Worm (Caenorhabditis elegans): Measurements from ENCODE around the gene CD4.11.

Gene CD4.11

ce11 chrV:5587955-5588354 lies 3.0 kb downstream of the CD4.11 start (continued):
- TF ChIP-seq lin-26 (GFP tag; IDR thresholded peaks at IDR 0.05) (peak; percentile 76; the same call in 1 of the 2 replicates), him-1 (tag; optimal IDR thresholded peaks at IDR 0.05) (no peak), zfh-2 (GFP tag; conservative IDR thresholded peaks at IDR 0.05) (no peak), Y56A3A.18 (GFP tag; IDR thresholded peaks at IDR 0.05) (peak; percentile 58; the same call in 1 of the 2 replicates), egl-18 (GFP tag; IDR thresholded peaks at IDR 0.05) (no peak), ceh-91 (GFP tag; IDR thresholded peaks at IDR 0.05) (no peak), hmg-1.2 (GFP tag; IDR thresholded peaks at IDR 0.05) (peak; percentile 39), F55B11.4 (tag; optimal IDR thresholded peaks at IDR 0.05; ENCODE audit: borderline replicate concordance, insufficient read depth) (no peak), egl-44 (GFP tag; IDR thresholded peaks at IDR 0.05) (peak; percentile 72; the same call in 1 of the 2 replicates), madf-3 (GFP tag; IDR thresholded peaks at IDR 0.05) (0 out of 2 replicates have a peak, but pooled peaks have one; percentile 43), B0336.3 (GFP tag; IDR thresholded peaks at IDR 0.05) (no peak), xnd-1 (tag; optimal IDR thresholded peaks at IDR 0.05) (no peak), ceh-40 (GFP tag; IDR thresholded peaks at IDR 0.05) (no peak), nfya-1 (tag; optimal IDR thresholded peaks at IDR 0.05; ENCODE audit: borderline replicate concordance, insufficient read depth) (no peak), Y53F4B.3 (GFP tag; IDR thresholded peaks at IDR 0.05) (no peak), cebp-2 (GFP tag; IDR thresholded peaks at IDR 0.05) (no peak), D2030.7 (GFP tag; IDR thresholded peaks at IDR 0.05) (peak; percentile 58), hlh-12 (tag; optimal IDR thresholded peaks at IDR 0.05) (no peak)

ce11 chrV:5591887-5592286 lies 7.0 kb downstream of the CD4.11 start:
- TF ChIP-seq K12H6.12 (tag; optimal IDR thresholded peaks at IDR 0.05) (no peak), cebp-1 (GFP tag; IDR thresholded peaks at IDR 0.05) (no peak), cebp-1 (tag; optimal IDR thresholded peaks at IDR 0.05) (no peak), lsy-27 (tag; optimal IDR thresholded peaks at IDR 0.05; ENCODE audit: borderline replicate concordance, insufficient read depth) (no peak), ZK185.1 (tag; optimal IDR thresholded peaks at IDR 0.05; ENCODE audit: poor library complexity, severe bottlenecking) (no peak), lin-54 (GFP tag; optimal IDR thresholded peaks at IDR 0.05) (peak; percentile 56), attf-5 (GFP tag; optimal IDR thresholded peaks at IDR 0.05) (peak; percentile 46), ceh-58 (GFP tag; IDR thresholded peaks at IDR 0.05) (no peak), die-1 (tag; optimal IDR thresholded peaks at IDR 0.05) (peak; percentile 70), C06A6.2 (GFP tag; conservative IDR thresholded peaks at IDR 0.05) (no peak), efl-1 (GFP tag; optimal IDR thresholded peaks at IDR 0.05) (no peak), mes-4 (tag; optimal IDR thresholded peaks at IDR 0.05) (peak; percentile 41), unc-62 (GFP tag; optimal IDR thresholded peaks at IDR 0.05) (no peak), ccch-3 (GFP tag; optimal IDR thresholded peaks at IDR 0.05) (no peak), rpc-1 (optimal IDR thresholded peaks at IDR 0.05) (peak; percentile 73), rpc-1 (tag; optimal IDR thresholded peaks at IDR 0.05) (peak; percentile 93), ztf-18 (tag; optimal IDR thresholded peaks at IDR 0.05) (peak; percentile 59), nfyb-1 (GFP tag; IDR thresholded peaks at IDR 0.05) (peak; percentile 48; the same call in 1 of the 2 replicates), bed-2 (GFP tag; IDR thresholded peaks at IDR 0.05) (no peak), nhr-120 (GFP tag; IDR thresholded peaks at IDR 0.05) (0 out of 2 replicates have a peak, but pooled peaks have one; percentile 54), chd-7 (tag; optimal IDR thresholded peaks at IDR 0.05) (peak; percentile 61), unc-130 (GFP tag; optimal IDR thresholded peaks at IDR 0.05) (peak; percentile 13), hlh-12 (tag; optimal IDR thresholded peaks at IDR 0.05) (no peak), F39B2.1 (GFP tag; IDR thresholded peaks at IDR 0.05) (peak; percentile 80), F37B4.10 (GFP tag; IDR thresholded peaks at IDR 0.05) (no peak), hmg-20 (GFP tag; IDR thresholded peaks at IDR 0.05) (no peak), rec-8 (tag; optimal IDR thresholded peaks at IDR 0.05) (peak in 1 of 2 experiments; percentile 48), F10E7.11 (tag; optimal IDR thresholded peaks at IDR 0.05) (peak; percentile 89), egl-18 (GFP tag; IDR thresholded peaks at IDR 0.05) (no peak), snpc-1.3 (tag; optimal IDR thresholded peaks at IDR 0.05; ENCODE audit: insufficient read depth) (peak; percentile 81), hmg-1.2 (GFP tag; IDR thresholded peaks at IDR 0.05) (peak; percentile 21; the same call in 1 of the 2 replicates), B0035.1 (tag; optimal IDR thresholded peaks at IDR 0.05) (no peak), him-1 (tag; optimal IDR thresholded peaks at IDR 0.05) (peak; percentile 52), ekl-4 (GFP tag; IDR thresholded peaks at IDR 0.05) (no peak)
